Fruit fly (Drosophila melanogaster) whole organism, embryonic: ENCODE data around the gene CG2691.

Source experiments
- CG10267 ChIP-seq: fragments of 200-800 bp; sonication (Bioruptor generic); optimal IDR thresholded peaks from 2 replicates; lab custom pipeline; 2018; ENCODE audit warnings: missing biosample characterization, mild to moderate bottlenecking, missing genetic modification characterization, moderate library complexity
- CG10321 ChIP-seq: fragments of 200-800 bp; sonication (Bioruptor generic); IDR thresholded peaks from 2 replicates; pipeline ENCODE4 v1.3.6; 2022; ENCODE audit warnings: missing biosample characterization, missing genetic modification characterization
- CG11398 ChIP-seq: fragments of 200-800 bp; sonication (Bioruptor generic); optimal IDR thresholded peaks from 2 replicates; lab custom pipeline; 2016; ENCODE audit warnings: missing biosample characterization, missing genetic modification characterization
- CG1233 ChIP-seq: fragments of 200-800 bp; sonication (Bioruptor generic); optimal IDR thresholded peaks from 4 replicates; lab custom pipeline; 2018; ENCODE audit warnings: missing biosample characterization, mild to moderate bottlenecking, missing genetic modification characterization
- CG12391 ChIP-seq: fragments of 200-800 bp; sonication (Bioruptor generic); optimal IDR thresholded peaks from 3 replicates; lab custom pipeline; 2018; ENCODE audit warnings: missing biosample characterization, mild to moderate bottlenecking, missing genetic modification characterization, moderate library complexity
- CG12942 ChIP-seq: fragments of 200-800 bp; sonication (Bioruptor generic); optimal IDR thresholded peaks from 3 replicates; lab custom pipeline; 2016; ENCODE audit warnings: missing biosample characterization, missing genetic modification characterization
- CG14667 ChIP-seq: fragments of 200-800 bp; sonication (Bioruptor generic); IDR thresholded peaks from 2 replicates; pipeline ENCODE4 v1.3.6; 2022; ENCODE audit warnings: missing biosample characterization, missing genetic modification characterization
- CG14710 ChIP-seq: fragments of 200-800 bp; sonication (Bioruptor generic); optimal IDR thresholded peaks from 3 replicates; lab custom pipeline; 2019; ENCODE audit warnings: missing biosample characterization, mild to moderate bottlenecking, missing genetic modification characterization, moderate library complexity
- CG1603 ChIP-seq: fragments of 200-800 bp; sonication (Bioruptor generic); optimal IDR thresholded peaks from 2 replicates; lab custom pipeline; 2019; ENCODE audit warnings: missing biosample characterization, mild to moderate bottlenecking, missing genetic modification characterization, moderate library complexity
- CG16815 ChIP-seq: fragments of 200-800 bp; sonication (Bioruptor generic); optimal IDR thresholded peaks from 3 replicates; lab custom pipeline; 2017; ENCODE audit warnings: missing biosample characterization, mild to moderate bottlenecking, missing genetic modification characterization
- CG18011 ChIP-seq: fragments of 200-800 bp; sonication (Bioruptor generic); optimal IDR thresholded peaks from 2 replicates; lab custom pipeline; 2017; ENCODE audit warnings: missing biosample characterization, missing genetic modification characterization, mild to moderate bottlenecking, moderate library complexity, missing genotype
- CG18262 ChIP-seq: fragments of 200-800 bp; optimal IDR thresholded peaks from 3 replicates; lab custom pipeline; 2019; ENCODE audit warnings: missing biosample characterization, mild to moderate bottlenecking, missing genetic modification characterization, moderate library complexity
- CG18599 ChIP-seq: fragments of 200-800 bp; sonication (Bioruptor generic); optimal IDR thresholded peaks from 3 replicates; lab custom pipeline; 2017; ENCODE audit warnings: missing biosample characterization, missing genetic modification characterization, mild to moderate bottlenecking, moderate library complexity, missing genetic modification reagents
- CG2116 ChIP-seq: fragments of 200-800 bp; sonication (Bioruptor generic); optimal IDR thresholded peaks from 3 replicates; lab custom pipeline; 2018; ENCODE audit warnings: missing biosample characterization, mild to moderate bottlenecking, missing genetic modification characterization
- CG2712 ChIP-seq: fragments of 200-800 bp; optimal IDR thresholded peaks from 3 replicates; lab custom pipeline; 2019; ENCODE audit warnings: missing biosample characterization, mild to moderate bottlenecking, missing genetic modification characterization, moderate library complexity
- CG2889 ChIP-seq: fragments of 200-800 bp; sonication (Bioruptor generic); IDR thresholded peaks from 3 replicates; pipeline ENCODE4 v1.3.6; 2022; ENCODE audit warnings: missing biosample characterization, missing genetic modification characterization
- CG32772 ChIP-seq: fragments of 200-800 bp; sonication (Bioruptor generic); IDR thresholded peaks from 2 replicates; pipeline ENCODE4 v1.3.6; 2022; ENCODE audit warnings: missing biosample characterization, missing genetic modification characterization
- CG42726 ChIP-seq: fragments of 200-800 bp; sonication (Bioruptor generic); IDR thresholded peaks from 2 replicates; pipeline ENCODE4 v1.3.6; 2022; ENCODE audit warnings: missing biosample characterization, missing genetic modification characterization; ENCODE audit not compliant: partially characterized antibody
- CG4707 ChIP-seq: fragments of 200-800 bp; sonication (Bioruptor generic); optimal IDR thresholded peaks from 2 replicates; lab custom pipeline; 2018; ENCODE audit warnings: missing biosample characterization, mild to moderate bottlenecking, missing genetic modification characterization, moderate library complexity
- CG5245 ChIP-seq: fragments of 200-800 bp; sonication (Bioruptor generic); optimal IDR thresholded peaks from 3 replicates; lab custom pipeline; 2016; ENCODE audit warnings: missing biosample characterization, missing genetic modification characterization
- CG7271 ChIP-seq: fragments of 200-800 bp; sonication (Bioruptor generic); optimal IDR thresholded peaks from 2 replicates; lab custom pipeline; 2018; ENCODE audit warnings: missing biosample characterization, mild to moderate bottlenecking, missing genetic modification characterization, moderate library complexity
- CG9797 ChIP-seq: fragments of 200-800 bp; sonication (Bioruptor generic); optimal IDR thresholded peaks from 3 replicates; lab custom pipeline; 2018; ENCODE audit warnings: missing biosample characterization, mild to moderate bottlenecking, missing genetic modification characterization
- CG9817 ChIP-seq: fragments of 200-800 bp; sonication (Bioruptor generic); optimal IDR thresholded peaks from 2 replicates; lab custom pipeline; 2018; ENCODE audit warnings: missing biosample characterization, mild to moderate bottlenecking, missing genetic modification characterization, moderate library complexity
- D ChIP-seq, 2 experiments: fragments of 200-800 bp in 1 of 2; fragments of >200 bp in 1 of 2; sonication (Bioruptor generic) in 1 of 2; optimal IDR thresholded peaks; 2 replicates in 1 of 2; 3 replicates in 1 of 2; lab custom pipeline; 2017; ENCODE audit warnings: mild to moderate bottlenecking in 1 of 2, missing biosample characterization in 1 of 2, missing genetic modification characterization in 1 of 2, missing genetic modification reagents in 1 of 2
- Hand ChIP-seq: fragments of 200-800 bp; sonication (Bioruptor generic); optimal IDR thresholded peaks from 2 replicates; lab custom pipeline; 2017; ENCODE audit warnings: mild to moderate bottlenecking, missing biosample characterization, missing genetic modification reagents, missing genetic modification characterization
- HmgD ChIP-seq: fragments of 200-800 bp; sonication (Bioruptor generic); optimal IDR thresholded peaks from 3 replicates; lab custom pipeline; 2016; ENCODE audit warnings: missing biosample characterization, missing genetic modification characterization
- Hmr ChIP-seq: fragments of 200-800 bp; sonication (Bioruptor generic); optimal IDR thresholded peaks from 3 replicates; lab custom pipeline; 2017; ENCODE audit warnings: mild to moderate bottlenecking, missing biosample characterization, missing genetic modification reagents, missing genetic modification characterization
- NK7.1 ChIP-seq: fragments of 200-800 bp; sonication (Bioruptor generic); optimal IDR thresholded peaks from 3 replicates; lab custom pipeline; 2016; ENCODE audit warnings: missing biosample characterization, missing genetic modification characterization
- Nf-YB ChIP-seq: fragments of 200-800 bp; sonication (Bioruptor generic); optimal IDR thresholded peaks from 3 replicates; lab custom pipeline; 2019; ENCODE audit warnings: missing biosample characterization, mild to moderate bottlenecking, missing genetic modification characterization, moderate library complexity
- Optix ChIP-seq: fragments of 200-800 bp; sonication (Bioruptor generic); IDR thresholded peaks from 3 replicates; pipeline ENCODE4 v1.3.6; 2022; ENCODE audit warnings: missing biosample characterization, missing genetic modification characterization
- TFAM ChIP-seq: fragments of 200-800 bp; sonication (Bioruptor generic); optimal IDR thresholded peaks from 2 replicates; lab custom pipeline; 2017; ENCODE audit warnings: missing biosample characterization, missing genetic modification characterization, inconsistent platforms
- YL-1 ChIP-seq: fragments of 200-800 bp; sonication (Bioruptor generic); optimal IDR thresholded peaks from 3 replicates; lab custom pipeline; 2017; ENCODE audit warnings: missing biosample characterization, mild to moderate bottlenecking, missing genetic modification characterization
- al ChIP-seq: fragments of 200-800 bp; sonication (Bioruptor generic); IDR thresholded peaks from 2 replicates; pipeline ENCODE4 v1.3.6; 2022; ENCODE audit warnings: missing biosample characterization, missing genetic modification characterization
- amos ChIP-seq: fragments of 200-800 bp; sonication (Bioruptor generic); IDR thresholded peaks from 2 replicates; pipeline ENCODE4 v1.3.6; 2022; ENCODE audit warnings: missing biosample characterization, missing genetic modification characterization; ENCODE audit not compliant: partially characterized antibody
- aop ChIP-seq: fragments of 200-800 bp; sonication (Bioruptor generic); IDR thresholded peaks from 2 replicates; pipeline ENCODE4 v1.3.6; 2022; ENCODE audit warnings: missing biosample characterization, missing genetic modification characterization
- ap ChIP-seq: fragments of 200-800 bp; sonication (Bioruptor generic); IDR thresholded peaks from 2 replicates; pipeline ENCODE4 v1.3.6; 2022; ENCODE audit warnings: missing biosample characterization, missing genetic modification characterization
- chif ChIP-seq, 2 experiments: fragments of 200-800 bp; sonication (Bioruptor generic); optimal IDR thresholded peaks; 3 replicates each; lab custom pipeline; 2016; ENCODE audit warnings: missing biosample characterization in 2 of 2, missing genetic modification characterization in 2 of 2
- dysf ChIP-seq: fragments of 200-800 bp; sonication (Bioruptor generic); IDR thresholded peaks from 3 replicates; pipeline ENCODE4 v1.3.6; 2022; ENCODE audit warnings: missing biosample characterization, missing genetic modification characterization
- eyg ChIP-seq: fragments of 200-800 bp; sonication (Bioruptor generic); optimal IDR thresholded peaks from 3 replicates; lab custom pipeline; 2016; ENCODE audit warnings: missing biosample characterization, missing genetic modification characterization
- grau ChIP-seq: fragments of 200-800 bp; optimal IDR thresholded peaks from 3 replicates; lab custom pipeline; 2019; ENCODE audit warnings: missing biosample characterization, mild to moderate bottlenecking, missing genetic modification characterization, moderate library complexity
- her ChIP-seq: fragments of 200-800 bp; sonication (Bioruptor generic); optimal IDR thresholded peaks from 2 replicates; lab custom pipeline; 2016; ENCODE audit warnings: missing biosample characterization, missing genetic modification characterization
- kay ChIP-seq: fragments of 200-800 bp; sonication (Bioruptor generic); optimal IDR thresholded peaks from 2 replicates; lab custom pipeline; 2016; ENCODE audit warnings: missing biosample characterization, missing genetic modification characterization
- lilli ChIP-seq: fragments of 200-800 bp; sonication (Bioruptor generic); optimal IDR thresholded peaks from 3 replicates; lab custom pipeline; 2016; ENCODE audit warnings: missing biosample characterization, missing genetic modification characterization
- mirr ChIP-seq: fragments of 200-800 bp; sonication (Bioruptor generic); optimal IDR thresholded peaks from 3 replicates; lab custom pipeline; 2018; ENCODE audit warnings: missing biosample characterization, mild to moderate bottlenecking, missing genetic modification characterization
- phol ChIP-seq: fragments of 200-800 bp; sonication (Bioruptor generic); optimal IDR thresholded peaks from 3 replicates; lab custom pipeline; 2018; ENCODE audit warnings: missing biosample characterization, mild to moderate bottlenecking, missing genetic modification characterization, moderate library complexity
- pnt ChIP-seq: fragments of 200-800 bp; sonication (Bioruptor generic); optimal IDR thresholded peaks from 3 replicates; lab custom pipeline; 2016; ENCODE audit warnings: missing biosample characterization, missing genetic modification characterization
- sens ChIP-seq: fragments of 200-800 bp; sonication (Bioruptor generic); peaks from one replicate; lab custom pipeline; 2016; ENCODE audit warnings: missing biosample characterization, missing genetic modification characterization
- seq ChIP-seq: fragments of 200-800 bp; sonication (Bioruptor generic); IDR thresholded peaks from 2 replicates; pipeline ENCODE4 v1.3.6; 2022; ENCODE audit warnings: missing biosample characterization, missing genetic modification characterization
- ssp ChIP-seq: fragments of 200-800 bp; sonication (Bioruptor generic); IDR thresholded peaks from 2 replicates; pipeline ENCODE4 v1.3.6; 2022; ENCODE audit warnings: missing biosample characterization, missing genetic modification characterization
- toy ChIP-seq: fragments of 200-800 bp; sonication (Bioruptor generic); IDR thresholded peaks from 2 replicates; pipeline ENCODE4 v1.3.6; 2022; ENCODE audit warnings: missing biosample characterization, missing genetic modification characterization

CG2691 gene

DNA sequence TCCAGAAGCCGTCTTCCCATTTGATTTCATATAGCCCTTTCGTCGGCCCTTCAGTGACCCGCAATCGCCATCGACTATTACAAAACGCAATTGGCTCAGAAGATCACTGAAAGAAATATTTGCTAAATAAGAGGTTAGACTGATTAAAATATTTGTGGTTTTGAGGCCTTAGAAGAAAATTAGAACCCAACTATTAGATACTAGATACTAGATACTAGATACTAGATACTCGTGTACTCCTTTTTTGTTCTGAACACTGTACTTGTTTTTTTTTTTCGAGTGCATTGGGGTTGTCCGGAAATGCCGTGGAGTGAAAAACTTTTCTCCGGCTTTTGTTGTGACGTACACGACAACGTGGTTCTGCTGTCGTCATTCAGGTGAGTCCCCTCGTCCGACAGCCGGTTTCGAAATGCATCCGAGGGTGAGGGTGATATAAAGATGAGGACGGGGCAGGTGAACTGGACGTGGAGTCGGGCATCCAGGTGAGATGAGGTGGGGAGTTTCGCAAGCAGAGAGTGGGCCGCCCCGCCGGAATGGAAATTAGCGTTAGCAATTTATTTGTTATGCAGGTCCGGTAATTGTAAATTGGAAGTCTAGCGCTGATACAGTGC is 6.2 kb upstream of the CG2691 start (continued):
- TF ChIP-seq TFAM: no peak
- TF ChIP-seq CG2889 (GFP tag; lab: Robert Waterston, UW): no peak
- no peak for TF ChIP-seq CG18011 (GFP tag; lab: Kevin White, UChicago)
- no peak for TF ChIP-seq CG16815 (GFP tag; lab: Kevin White, UChicago)
- TF ChIP-seq her (GFP tag; lab: Kevin White, UChicago): no peak
- peak; percentile 71 for TF ChIP-seq sens (GFP tag; lab: Kevin White, UChicago)
- no peak for TF ChIP-seq mirr (GFP tag; lab: Kevin White, UChicago)
- no peak for TF ChIP-seq seq (GFP tag; lab: Robert Waterston, UW)
- no peak for TF ChIP-seq CG18599 (GFP tag; lab: Kevin White, UChicago)
- no peak for TF ChIP-seq CG4707 (GFP tag; lab: Kevin White, UChicago)
- no peak for TF ChIP-seq CG12942 (GFP tag; lab: Kevin White, UChicago)
- 0 out of 2 replicates have a peak, but pooled peaks have one; percentile 7 for TF ChIP-seq CG14667 (GFP tag; lab: Robert Waterston, UW)
- TF ChIP-seq dysf (GFP tag; lab: Robert Waterston, UW): 0 out of 3 replicates have a peak, but pooled peaks have one; percentile 30
- TF ChIP-seq YL-1 (GFP tag; lab: Kevin White, UChicago): no peak
- TF ChIP-seq CG32772 (GFP tag; lab: Robert Waterston, UW): no peak
- TF ChIP-seq CG10321: no peak
- no peak for TF ChIP-seq Hand
- peak; percentile 45 for TF ChIP-seq CG1603 (tag; lab: Kevin White, UChicago)
- no peak for TF ChIP-seq ap
- TF ChIP-seq eyg: no peak
- no peak for TF ChIP-seq Nf-YB (GFP tag; lab: Kevin White, UChicago)
- peak; percentile 41 for TF ChIP-seq pnt (GFP tag; lab: Kevin White, UChicago)
- TF ChIP-seq CG1233 (GFP tag; lab: Kevin White, UChicago): no peak
- TF ChIP-seq CG2712 (tag; lab: Kevin White, UChicago): peak; percentile 29
- TF ChIP-seq CG18262: peak; percentile 26
- no peak for TF ChIP-seq CG9817 (tag; lab: Kevin White, UChicago)
- TF ChIP-seq D (optimal IDR thresholded peaks at IDR 0.05; lab: Kevin White, UChicago): no peak
- no peak for TF ChIP-seq D (GFP tag; optimal IDR thresholded peaks at IDR 0.05; lab: Kevin White, UChicago)
- TF ChIP-seq CG2116: no peak
- no peak for TF ChIP-seq CG9797 (GFP tag; lab: Kevin White, UChicago)
- TF ChIP-seq ssp (GFP tag; lab: Robert Waterston, UW): no peak
- no peak for TF ChIP-seq Optix (GFP tag; lab: Robert Waterston, UW)
- no peak for TF ChIP-seq CG5245 (GFP tag; lab: Kevin White, UChicago)
- peak; percentile 16 for TF ChIP-seq CG10267 (tag; lab: Kevin White, UChicago)
- no peak for TF ChIP-seq kay
- TF ChIP-seq CG12391: peak; percentile 30
- TF ChIP-seq NK7.1 (GFP tag; lab: Kevin White, UChicago): no peak
- peak; percentile 46 for TF ChIP-seq phol (tag; lab: Kevin White, UChicago)
- TF ChIP-seq grau (tag; lab: Kevin White, UChicago): peak; percentile 14
- no peak for TF ChIP-seq amos (GFP tag; lab: Robert Waterston, UW)
- no peak for TF ChIP-seq CG11398 (GFP tag; lab: Kevin White, UChicago)
- TF ChIP-seq toy: no peak
- no peak for TF ChIP-seq HmgD (GFP tag; lab: Kevin White, UChicago)
- TF ChIP-seq CG14710 (tag; lab: Kevin White, UChicago): peak; percentile 22
- TF ChIP-seq al (GFP tag; lab: Robert Waterston, UW): no peak
- TF ChIP-seq chif (GFP tag; optimal IDR thresholded peaks at IDR 0.05; lab: Kevin White, UChicago): peak; percentile 47 to 63
- TF ChIP-seq Hmr: peak; percentile 5
- no peak for TF ChIP-seq aop (GFP tag; lab: Robert Waterston, UW)
- no peak for TF ChIP-seq CG7271 (tag; lab: Kevin White, UChicago)
- no peak for TF ChIP-seq CG42726 (GFP tag; lab: Robert Waterston, UW)
- peak; percentile 20 for TF ChIP-seq lilli
